Fruit fly (Drosophila melanogaster) whole organism, adult: ENCODE results near the gene Sugb.

Source experiments
- CG11617 ChIP-seq: fragments of 200-800 bp; sonication (Bioruptor generic); optimal IDR thresholded peaks from 2 replicates; lab custom pipeline; 2017; ENCODE audit warnings: mild to moderate bottlenecking, missing biosample characterization, missing genetic modification reagents, missing genetic modification characterization
- CG12768 ChIP-seq: fragments of 200-800 bp; sonication (Bioruptor generic); optimal IDR thresholded peaks from 2 replicates; lab custom pipeline; 2017; ENCODE audit warnings: missing biosample characterization, missing genetic modification characterization, mild to moderate bottlenecking, moderate library complexity, missing genetic modification reagents
- CG14711 ChIP-seq: fragments of 200-800 bp; sonication (Bioruptor generic); optimal IDR thresholded peaks from 2 replicates; lab custom pipeline; 2018; ENCODE audit warnings: missing biosample characterization, mild to moderate bottlenecking, missing genetic modification characterization, moderate library complexity
- CG1620 ChIP-seq: fragments of 200-800 bp; sonication (Bioruptor generic); optimal IDR thresholded peaks from 2 replicates; lab custom pipeline; 2016; ENCODE audit warnings: missing biosample characterization, missing genetic modification characterization
- CG33017 ChIP-seq: fragments of 200-800 bp; sonication (Bioruptor generic); optimal IDR thresholded peaks from 2 replicates; lab custom pipeline; 2018; ENCODE audit warnings: missing biosample characterization, mild to moderate bottlenecking, missing genetic modification characterization, moderate library complexity
- CG5204 ChIP-seq: fragments of 200-800 bp; sonication (Bioruptor generic); optimal IDR thresholded peaks from 2 replicates; lab custom pipeline; 2016; ENCODE audit warnings: missing biosample characterization, missing genetic modification characterization
- CG7045 ChIP-seq: fragments of 200-800 bp; sonication (Bioruptor generic); optimal IDR thresholded peaks from 2 replicates; lab custom pipeline; 2017; ENCODE audit warnings: missing biosample characterization, mild to moderate bottlenecking, missing genetic modification characterization
- CG7101 ChIP-seq: fragments of 200-800 bp; sonication (Bioruptor generic); optimal IDR thresholded peaks from 2 replicates; lab custom pipeline; 2018; ENCODE audit warnings: missing biosample characterization, mild to moderate bottlenecking, missing genetic modification characterization, moderate library complexity
- Clk ChIP-seq: fragments of 200-800 bp; sonication (Bioruptor generic); optimal IDR thresholded peaks from 2 replicates; lab custom pipeline; 2017; ENCODE audit warnings: missing biosample characterization, missing genetic modification characterization
- Crg-1 ChIP-seq: fragments of 200-800 bp; sonication (Bioruptor generic); optimal IDR thresholded peaks from 2 replicates; lab custom pipeline; 2016; ENCODE audit warnings: missing biosample characterization, missing genetic modification characterization
- Hr96 ChIP-seq: fragments of 200-800 bp; sonication (Bioruptor generic); optimal IDR thresholded peaks from 2 replicates; lab custom pipeline; 2016; ENCODE audit warnings: missing biosample characterization, missing genetic modification characterization
- Mnt ChIP-seq: fragments of 200-800 bp; sonication (Bioruptor generic); optimal IDR thresholded peaks from 2 replicates; lab custom pipeline; 2016; ENCODE audit warnings: missing biosample characterization, mild to moderate bottlenecking, missing genetic modification characterization
- bab1 ChIP-seq: fragments of 200-800 bp; sonication (Bioruptor generic); optimal IDR thresholded peaks from 3 replicates; lab custom pipeline; 2019; ENCODE audit warnings: missing biosample characterization, mild to moderate bottlenecking, missing genetic modification characterization, moderate library complexity
- cic ChIP-seq: fragments of 200-800 bp; sonication (Bioruptor generic); optimal IDR thresholded peaks from 2 replicates; lab custom pipeline; 2017; ENCODE audit warnings: missing biosample characterization, mild to moderate bottlenecking, missing genetic modification characterization, moderate library complexity
- cnc ChIP-seq, 2 experiments: fragments of >200 bp; optimal IDR thresholded peaks; 2 replicates each; lab custom pipeline; 2017
- kay ChIP-seq: fragments of 200-800 bp; sonication (Bioruptor generic); peaks from one replicate; lab custom pipeline; 2016; ENCODE audit warnings: missing biosample characterization, missing genetic modification characterization, borderline replicate concordance
- ovo ChIP-seq: fragments of 200-800 bp; sonication (Bioruptor generic); optimal IDR thresholded peaks from 2 replicates; lab custom pipeline; 2016; ENCODE audit warnings: missing biosample characterization, missing genetic modification characterization
- pad ChIP-seq: fragments of 200-800 bp; sonication (Bioruptor generic); optimal IDR thresholded peaks from 3 replicates; lab custom pipeline; 2017; ENCODE audit warnings: missing biosample characterization, missing genetic modification characterization, mild to moderate bottlenecking, moderate library complexity, missing genetic modification reagents
- tj ChIP-seq: fragments of 200-800 bp; sonication (Bioruptor generic); optimal IDR thresholded peaks from 3 replicates; lab custom pipeline; 2017; ENCODE audit warnings: missing biosample characterization, mild to moderate bottlenecking, missing genetic modification characterization, moderate library complexity
- toe ChIP-seq: fragments of 200-800 bp; sonication (Bioruptor generic); optimal IDR thresholded peaks from 2 replicates; lab custom pipeline; 2016; ENCODE audit warnings: missing biosample characterization, missing genetic modification characterization

Gene Sugb

DNA sequence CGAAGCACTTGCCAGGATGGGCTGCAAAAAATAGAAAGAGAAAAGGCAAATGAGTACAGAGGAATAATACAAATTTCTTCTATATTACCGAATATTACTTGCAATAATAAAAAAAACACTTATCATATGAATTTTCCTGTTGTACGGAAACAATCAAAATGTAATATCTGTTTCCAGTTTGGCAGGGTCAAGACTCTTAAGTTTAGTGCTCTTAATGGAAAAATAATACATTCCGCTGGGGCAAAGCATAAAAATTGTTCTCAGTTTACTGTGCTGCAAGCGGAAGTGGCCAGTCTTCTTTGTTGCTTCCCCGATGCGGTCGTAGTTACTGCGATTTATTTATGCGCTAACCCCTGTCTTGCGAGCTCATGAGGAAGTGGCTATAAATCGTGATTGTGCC is 29.1 kb downstream of the Sugb start:
- TF ChIP-seq kay: no peak
- no peak for TF ChIP-seq bab1 (GFP tag; lab: Kevin White, UChicago)
- TF ChIP-seq CG33017: no peak
- no peak for TF ChIP-seq Hr96
- TF ChIP-seq Mnt: no peak
- no peak for TF ChIP-seq CG11617 (GFP tag; lab: Kevin White, UChicago)
- TF ChIP-seq tj (GFP tag; lab: Kevin White, UChicago): no peak
- no peak for TF ChIP-seq cnc (optimal IDR thresholded peaks at IDR 0.05; lab: Kevin White, UChicago)
- TF ChIP-seq pad (GFP tag; lab: Kevin White, UChicago): no peak
- TF ChIP-seq CG7045 (GFP tag; lab: Kevin White, UChicago): no peak
- TF ChIP-seq Crg-1 (GFP tag; lab: Kevin White, UChicago): no peak
- TF ChIP-seq CG12768: no peak
- TF ChIP-seq CG5204 (GFP tag; lab: Kevin White, UChicago): no peak
- no peak for TF ChIP-seq CG14711 (tag; lab: Kevin White, UChicago)
- no peak for TF ChIP-seq ovo
- no peak for TF ChIP-seq CG7101 (tag; lab: Kevin White, UChicago)
- no peak for TF ChIP-seq cic (GFP tag; lab: Kevin White, UChicago)
- no peak for TF ChIP-seq Clk
- no peak for TF ChIP-seq toe (GFP tag; lab: Kevin White, UChicago)

DNA sequence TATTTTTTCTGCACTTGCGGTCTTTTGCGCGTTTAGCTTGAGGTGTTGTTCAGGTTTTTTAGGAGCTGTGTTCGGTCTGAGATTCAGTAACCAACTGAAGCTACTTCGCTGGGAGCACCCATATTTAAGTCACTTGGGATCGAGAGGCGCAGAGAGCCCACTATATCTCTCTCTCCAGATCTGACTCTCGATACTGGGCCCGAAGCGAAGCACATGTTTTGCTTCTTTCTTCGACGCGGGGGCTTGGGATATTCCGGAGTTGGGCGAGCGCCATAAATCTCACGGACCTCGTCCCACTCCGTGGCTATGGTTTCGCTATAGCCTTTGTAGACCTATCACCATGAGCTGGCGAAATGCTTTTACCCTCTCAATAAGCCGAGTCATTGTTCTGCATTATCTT is 31.4 kb downstream of the Sugb start, which contains the start of gene CG14132:
Gene CG14132, minus strand, starts transcription at position 99 of the 400 bp plus-strand sequence.
- TF ChIP-seq Hr96: no peak
- TF ChIP-seq Clk: no peak
- TF ChIP-seq CG1620 (GFP tag; lab: Kevin White, UChicago): no peak
- no peak for TF ChIP-seq CG11617 (GFP tag; lab: Kevin White, UChicago)
- no peak for TF ChIP-seq CG5204 (GFP tag; lab: Kevin White, UChicago)
- TF ChIP-seq cic (GFP tag; lab: Kevin White, UChicago): no peak
- no peak for TF ChIP-seq CG14711 (tag; lab: Kevin White, UChicago)
- TF ChIP-seq CG12768: no peak
- TF ChIP-seq CG33017: no peak
- TF ChIP-seq ovo: no peak
- no peak for TF ChIP-seq Mnt
- no peak for TF ChIP-seq toe (GFP tag; lab: Kevin White, UChicago)
- TF ChIP-seq CG7101 (tag; lab: Kevin White, UChicago): no peak
- TF ChIP-seq pad (GFP tag; lab: Kevin White, UChicago): no peak
- no peak for TF ChIP-seq kay

DNA sequence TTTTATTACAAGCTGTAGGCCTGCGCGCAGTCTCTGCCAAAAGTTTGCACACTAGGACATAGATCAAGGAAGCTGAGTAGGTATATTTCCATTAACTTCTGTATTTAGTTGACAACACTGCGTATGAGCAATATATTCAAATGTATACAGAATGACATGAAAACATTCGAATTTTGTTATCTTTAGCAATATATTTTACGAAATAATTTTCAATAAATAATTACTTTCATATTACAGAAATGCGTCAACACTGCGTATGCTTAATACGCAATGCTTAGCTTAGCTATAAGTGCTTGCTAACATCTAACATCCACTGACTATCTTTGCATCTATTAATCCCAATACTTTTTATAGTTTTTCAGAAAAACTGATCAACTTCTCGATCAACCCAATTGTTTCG is 32.6 kb downstream of the Sugb start:
- no peak for TF ChIP-seq CG11617 (GFP tag; lab: Kevin White, UChicago)
- TF ChIP-seq CG7045 (GFP tag; lab: Kevin White, UChicago): no peak
- TF ChIP-seq CG5204 (GFP tag; lab: Kevin White, UChicago): no peak
- no peak for TF ChIP-seq Crg-1 (GFP tag; lab: Kevin White, UChicago)
- no peak for TF ChIP-seq ovo

DNA sequence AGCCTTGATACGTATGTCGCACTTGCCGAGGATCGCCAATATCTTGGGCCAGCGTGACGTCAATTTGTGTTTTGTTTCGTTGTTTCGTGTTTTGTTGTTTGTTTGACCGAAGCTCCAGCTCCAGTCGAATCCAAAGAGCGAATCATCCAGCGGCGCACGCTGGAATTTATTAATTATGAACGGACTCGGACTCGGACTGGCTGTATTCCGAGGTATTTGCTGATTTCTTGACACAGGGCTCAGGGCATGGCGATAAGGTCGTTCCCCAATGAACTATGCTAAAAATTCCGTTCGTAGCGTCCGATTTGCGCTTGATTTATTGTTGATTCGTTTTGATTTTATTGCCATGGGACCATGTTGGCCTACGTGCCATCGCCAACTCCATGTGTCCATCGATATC is 33.1 kb downstream of the Sugb start:
- TF ChIP-seq bab1 (GFP tag; lab: Kevin White, UChicago) (no peak), CG14711 (tag; lab: Kevin White, UChicago) (no peak), toe (GFP tag; lab: Kevin White, UChicago) (no peak), Clk (no peak), CG11617 (GFP tag; lab: Kevin White, UChicago) (no peak), Crg-1 (GFP tag; lab: Kevin White, UChicago) (no peak), CG5204 (GFP tag; lab: Kevin White, UChicago) (no peak), CG7045 (GFP tag; lab: Kevin White, UChicago) (no peak), CG33017 (no peak), Hr96 (no peak), Mnt (no peak), tj (GFP tag; lab: Kevin White, UChicago) (no peak), pad (GFP tag; lab: Kevin White, UChicago) (no peak), kay (no peak), CG1620 (GFP tag; lab: Kevin White, UChicago) (no peak)

DNA sequence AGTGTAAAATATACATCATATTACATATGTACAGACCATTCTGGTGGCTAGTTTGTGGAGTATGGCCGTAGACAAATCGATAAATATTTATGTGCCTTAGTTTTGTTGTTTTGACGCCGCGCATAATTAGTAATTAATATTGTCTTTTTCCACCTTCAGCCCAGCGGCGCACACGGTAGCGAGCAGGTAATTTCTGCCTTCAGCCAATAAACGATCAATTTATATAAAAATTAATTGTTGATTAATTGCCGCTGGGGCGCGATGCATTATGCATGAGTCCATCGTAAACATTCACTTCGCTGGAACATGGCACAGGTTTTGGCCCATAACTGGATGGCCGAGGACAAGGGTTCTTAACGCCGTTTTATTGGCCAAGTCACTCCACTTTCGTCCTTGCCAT is 33.5 kb downstream of the Sugb start:
- TF ChIP-seq bab1 (GFP tag; lab: Kevin White, UChicago) (no peak), pad (GFP tag; lab: Kevin White, UChicago) (no peak), cnc (optimal IDR thresholded peaks at IDR 0.05; lab: Kevin White, UChicago) (no peak), CG7101 (tag; lab: Kevin White, UChicago) (no peak), ovo (no peak), CG12768 (no peak), tj (GFP tag; lab: Kevin White, UChicago) (no peak), CG7045 (GFP tag; lab: Kevin White, UChicago) (no peak), CG11617 (GFP tag; lab: Kevin White, UChicago) (no peak), Crg-1 (GFP tag; lab: Kevin White, UChicago) (no peak), CG14711 (tag; lab: Kevin White, UChicago) (no peak), CG5204 (GFP tag; lab: Kevin White, UChicago) (no peak), Mnt (no peak), toe (GFP tag; lab: Kevin White, UChicago) (no peak)

DNA sequence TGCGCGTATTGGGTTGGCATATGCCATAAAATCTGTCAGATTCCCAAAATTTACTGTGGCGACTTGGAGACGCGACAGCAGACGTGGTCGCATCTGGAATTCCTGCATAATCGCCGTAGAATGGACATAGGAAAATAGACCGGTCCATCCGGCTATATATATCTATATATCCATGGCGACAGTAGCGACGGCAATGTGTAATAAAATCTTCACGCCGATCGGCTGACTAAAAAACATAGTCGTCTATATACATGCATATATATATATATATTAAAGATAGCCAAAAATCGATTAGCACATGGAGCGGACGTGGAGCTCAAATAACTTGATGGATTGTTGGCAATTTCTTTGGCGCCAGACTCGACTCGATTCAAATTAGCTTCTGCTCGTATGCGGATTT is 34.2 kb downstream of the Sugb start:
- TF ChIP-seq cnc (optimal IDR thresholded peaks at IDR 0.05; lab: Kevin White, UChicago) (no peak), bab1 (GFP tag; lab: Kevin White, UChicago) (no peak), toe (GFP tag; lab: Kevin White, UChicago) (no peak), CG5204 (GFP tag; lab: Kevin White, UChicago) (no peak), Hr96 (no peak), cic (GFP tag; lab: Kevin White, UChicago) (no peak), CG12768 (no peak)

DNA sequence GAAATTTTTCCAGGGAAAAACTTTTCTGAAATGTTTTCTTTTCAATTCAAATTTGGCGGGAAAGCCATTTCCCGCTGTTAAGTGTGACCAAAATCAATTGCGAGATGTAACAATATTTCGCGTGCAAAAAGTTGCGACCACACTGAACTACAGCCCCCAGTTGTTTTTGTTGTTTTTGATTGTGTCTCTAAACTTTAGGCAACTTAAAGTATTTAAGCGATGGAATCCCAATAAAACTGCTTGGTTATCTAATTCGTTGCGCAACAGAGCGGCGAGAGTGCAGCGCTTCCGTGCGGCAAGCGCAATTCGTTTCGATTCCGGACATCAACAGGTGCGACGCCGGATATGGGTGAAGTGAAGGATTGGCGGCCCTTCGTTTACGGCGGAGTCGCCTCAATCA is 37.0 kb downstream of the Sugb start, which contains the start of gene Bmcp:
Gene Bmcp, plus strand, starts transcription at position 155 of the 400 bp plus-strand sequence.
- TF ChIP-seq kay (no peak), bab1 (GFP tag; lab: Kevin White, UChicago) (peak; percentile 42)
